Worm (Caenorhabditis elegans): ENCODE data around the gene cdf-2.

Gene cdf-2

ce11 chrX:12452143-12452570, 14.6 kb downstream of the cdf-2 start:
- peak; percentile 43 for TF ChIP-seq nhr-20 (tag; optimal IDR thresholded peaks at IDR 0.05)
- no peak for TF ChIP-seq pqm-1 (tag; optimal IDR thresholded peaks at IDR 0.05)
- TF ChIP-seq grh-1 (GFP tag; IDR thresholded peaks at IDR 0.05) = no peak
- peak; percentile 26 for TF ChIP-seq unc-86 (tag; optimal IDR thresholded peaks at IDR 0.05)
- no peak for TF ChIP-seq ets-5 (GFP tag; IDR thresholded peaks at IDR 0.05)
- peak; percentile 17 for TF ChIP-seq skn-1 (tag; optimal IDR thresholded peaks at IDR 0.05)
- peak; percentile 34 for TF ChIP-seq xbp-1 (tag; optimal IDR thresholded peaks at IDR 0.05)
- TF ChIP-seq nhr-19 (GFP tag; conservative IDR thresholded peaks at IDR 0.05) = peak; percentile 24; the same call in 1 of the 2 replicates
- TF ChIP-seq fkh-8 (tag; optimal IDR thresholded peaks at IDR 0.05) = peak; percentile 90
- TF ChIP-seq ceh-82 (tag; optimal IDR thresholded peaks at IDR 0.05) = peak in 2 of 3 experiments; percentile 25 to 34
- peak; percentile 9 for TF ChIP-seq irx-1 (tag; optimal IDR thresholded peaks at IDR 0.05)
- peak; percentile 16; the same call in 1 of the 2 replicates for TF ChIP-seq isw-1 (GFP tag; IDR thresholded peaks at IDR 0.05)
- peak; percentile 75 for TF ChIP-seq nhr-47 (tag; optimal IDR thresholded peaks at IDR 0.05)
- no peak for TF ChIP-seq lin-15B (tag; optimal IDR thresholded peaks at IDR 0.05)
- no peak for TF ChIP-seq mab-9 (GFP tag; IDR thresholded peaks at IDR 0.05)
- TF ChIP-seq Y116A8C.19 (tag; optimal IDR thresholded peaks at IDR 0.05; ENCODE audit: borderline replicate concordance) = no peak
- TF ChIP-seq fkh-10 (GFP tag; optimal IDR thresholded peaks at IDR 0.05) = peak; percentile 64
- TF ChIP-seq mep-1 (tag; optimal IDR thresholded peaks at IDR 0.05) = peak; percentile 50
- peak; percentile 6 to 16 for TF ChIP-seq lin-35 (GFP tag; optimal IDR thresholded peaks at IDR 0.05)
- TF ChIP-seq pax-3 (tag; optimal IDR thresholded peaks at IDR 0.05) = peak; percentile 73
- peak; percentile 54 for TF ChIP-seq egl-13 (tag; optimal IDR thresholded peaks at IDR 0.05)
- no peak for TF ChIP-seq unc-130 (tag; optimal IDR thresholded peaks at IDR 0.05)
- TF ChIP-seq ceh-90 (tag; optimal IDR thresholded peaks at IDR 0.05) = no peak
- peak; percentile 59 for TF ChIP-seq snu-23 (GFP tag; optimal IDR thresholded peaks at IDR 0.05)
- TF ChIP-seq rnt-1 (tag; optimal IDR thresholded peaks at IDR 0.05) = peak; percentile 43
- peak; percentile 12 for TF ChIP-seq sox-4 (tag; optimal IDR thresholded peaks at IDR 0.05)
- TF ChIP-seq nhr-71 (tag; optimal IDR thresholded peaks at IDR 0.05) = peak; percentile 60
- TF ChIP-seq jun-1 (tag; optimal IDR thresholded peaks at IDR 0.05) = peak; percentile 35
- TF ChIP-seq blmp-1 (tag; optimal IDR thresholded peaks at IDR 0.05) = peak; percentile 79
- TF ChIP-seq ceh-88 (GFP tag; IDR thresholded peaks at IDR 0.05) = 0 out of 2 replicates have a peak, but pooled peaks have one; percentile 19
- peak in 1 of 2 experiments; percentile 21 for TF ChIP-seq ztf-11 (tag; optimal IDR thresholded peaks at IDR 0.05)
- TF ChIP-seq swsn-7 (tag; optimal IDR thresholded peaks at IDR 0.05) = peak; percentile 60
- peak; percentile 27 for TF ChIP-seq tbx-2 (tag; optimal IDR thresholded peaks at IDR 0.05)
- no peak for TF ChIP-seq elt-3 (tag; optimal IDR thresholded peaks at IDR 0.05)
- peak; percentile 75 for TF ChIP-seq lin-14 (GFP tag; optimal IDR thresholded peaks at IDR 0.05)
- peak; percentile 81 for TF ChIP-seq dsc-1 (tag; optimal IDR thresholded peaks at IDR 0.05)

- no peak for TF ChIP-seq tbx-2 (tag; optimal IDR thresholded peaks at IDR 0.05)
- no peak for TF ChIP-seq C04F5.9 (tag; optimal IDR thresholded peaks at IDR 0.05)
- TF ChIP-seq mab-9 (GFP tag; IDR thresholded peaks at IDR 0.05) = no peak
- no peak for TF ChIP-seq egl-27 (tag; optimal IDR thresholded peaks at IDR 0.05)
Observed at ce11 chrX:12451258-12451657, 15.5 kb downstream of the cdf-2 start.

- TF ChIP-seq efl-1 (optimal IDR thresholded peaks at IDR 0.05) = no peak
- no peak for TF ChIP-seq efl-1 (GFP tag; optimal IDR thresholded peaks at IDR 0.05 in 1 of 2)
- peak; percentile 23 for TF ChIP-seq nhr-20 (tag; optimal IDR thresholded peaks at IDR 0.05)
- no peak for TF ChIP-seq unc-62 (GFP tag; optimal IDR thresholded peaks at IDR 0.05)
- TF ChIP-seq sox-4 (tag; optimal IDR thresholded peaks at IDR 0.05) = no peak
- peak in 1 of 2 experiments; percentile 15 for TF ChIP-seq lin-35 (GFP tag; optimal IDR thresholded peaks at IDR 0.05)
- TF ChIP-seq fkh-4 (tag; optimal IDR thresholded peaks at IDR 0.05; ENCODE audit: borderline replicate concordance) = no peak
- TF ChIP-seq tlp-1 (tag; optimal IDR thresholded peaks at IDR 0.05) = no peak
- peak; percentile 4 for TF ChIP-seq blmp-1 (tag; optimal IDR thresholded peaks at IDR 0.05)
- peak; percentile 19 for TF ChIP-seq rnt-1 (tag; optimal IDR thresholded peaks at IDR 0.05)
- no peak for TF ChIP-seq skn-1 (tag; optimal IDR thresholded peaks at IDR 0.05)
- peak in 1 of 2 experiments; percentile 7 for TF ChIP-seq mdl-1 (tag; optimal IDR thresholded peaks at IDR 0.05)
- peak; percentile 60 for TF ChIP-seq lin-14 (GFP tag; optimal IDR thresholded peaks at IDR 0.05)
- TF ChIP-seq nhr-71 (tag; optimal IDR thresholded peaks at IDR 0.05) = peak; percentile 4
- TF ChIP-seq mab-9 (GFP tag; IDR thresholded peaks at IDR 0.05) = no peak
- peak; percentile 3 for TF ChIP-seq elt-2 (tag; optimal IDR thresholded peaks at IDR 0.05)
- TF ChIP-seq nhr-90 (tag; optimal IDR thresholded peaks at IDR 0.05; ENCODE audit: poor library complexity) = no peak
- TF ChIP-seq snu-23 (GFP tag; optimal IDR thresholded peaks at IDR 0.05) = peak; percentile 25
- TF ChIP-seq zip-4 (GFP tag; optimal IDR thresholded peaks at IDR 0.05) = no peak
- no peak for TF ChIP-seq unc-30 (tag; optimal IDR thresholded peaks at IDR 0.05)
Observed at ce11 chrX:12449262-12449942, 17.3 kb downstream of the cdf-2 start, which contains the start of gene T18D3.6. Gene T18D3.6, plus strand, starts transcription at chrX:12449892.

Measured in whole organism, L1 larva.